Fruit fly (Drosophila melanogaster) S2 (cell line): Measurements from ENCODE around the gene CG9521.

Experiments
- CG8478 ChIP-seq: fragments of >200 bp; optimal IDR thresholded peaks from 2 replicates; lab custom pipeline; 2018
- CTCF ChIP-seq, 2 experiments: fragments of >200 bp; optimal IDR thresholded peaks; 2 replicates each; lab custom pipeline; 2018

The CG9521 gene

DNA sequence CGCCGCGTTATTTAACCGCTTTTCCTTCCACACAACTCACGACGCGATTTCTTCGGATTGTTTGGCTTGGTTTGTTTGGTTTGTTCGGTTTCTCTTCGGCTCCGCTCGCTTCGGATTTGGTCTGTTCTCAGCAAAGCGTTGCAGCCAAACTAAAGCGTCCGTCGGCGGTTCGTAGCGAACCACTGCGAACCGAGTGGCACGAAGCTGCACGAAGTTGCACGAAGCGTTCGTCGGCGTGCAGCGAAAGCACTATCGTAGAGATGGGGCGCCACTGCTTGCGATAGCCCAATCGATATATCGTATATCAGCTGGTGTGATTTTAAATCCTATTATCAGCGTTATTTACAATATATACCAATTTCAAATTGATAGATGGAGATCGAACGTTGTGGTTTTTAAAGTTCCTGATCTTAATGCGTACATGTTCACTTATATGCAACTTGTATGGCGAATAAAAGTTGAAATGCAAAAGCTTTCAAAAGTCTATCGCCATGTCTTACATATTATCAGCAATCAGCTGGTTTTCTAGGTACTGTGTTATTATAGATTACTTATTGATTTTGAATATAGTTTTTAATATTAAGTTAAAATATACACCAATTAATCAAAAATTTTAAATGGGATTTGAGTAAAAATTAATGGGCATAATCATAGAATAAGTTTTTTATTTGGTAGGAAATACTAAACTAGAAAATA, 27.0 kb downstream of the CG9521 start, which contains the start of gene rut:
TSS of gene rut (minus strand) at position 152 of the 696 bp plus-strand sequence.
- TF ChIP-seq CG8478 (lab: Kevin White, UChicago) (no peak), CTCF (optimal IDR thresholded peaks at IDR 0.05; lab: Kevin White, UChicago) (no peak)

DNA sequence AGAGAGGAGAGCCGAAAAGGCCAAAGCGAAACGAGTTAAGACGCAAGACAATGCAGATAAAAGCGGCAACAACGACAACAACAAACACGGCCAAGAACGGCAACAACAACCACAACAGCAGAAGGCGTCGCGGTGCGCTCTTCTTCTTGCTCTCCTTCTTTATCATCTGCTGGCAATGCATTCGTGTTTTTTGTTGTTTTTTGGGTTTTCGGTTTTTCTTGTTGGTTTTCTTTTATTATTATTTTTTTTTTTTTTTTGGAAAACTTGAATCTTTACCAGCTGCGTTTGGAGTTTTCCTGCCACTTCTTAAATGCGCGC, 27.6 kb downstream of the CG9521 start:
- TF ChIP-seq CTCF (optimal IDR thresholded peaks at IDR 0.05; lab: Kevin White, UChicago) (no peak), CG8478 (lab: Kevin White, UChicago) (no peak)

- TF ChIP-seq CTCF (optimal IDR thresholded peaks at IDR 0.05; lab: Kevin White, UChicago) (no peak), CG8478 (lab: Kevin White, UChicago) (no peak)
Observed at dm6 chrX:14824690-14825469, 28.2 kb downstream of the CG9521 start.

DNA sequence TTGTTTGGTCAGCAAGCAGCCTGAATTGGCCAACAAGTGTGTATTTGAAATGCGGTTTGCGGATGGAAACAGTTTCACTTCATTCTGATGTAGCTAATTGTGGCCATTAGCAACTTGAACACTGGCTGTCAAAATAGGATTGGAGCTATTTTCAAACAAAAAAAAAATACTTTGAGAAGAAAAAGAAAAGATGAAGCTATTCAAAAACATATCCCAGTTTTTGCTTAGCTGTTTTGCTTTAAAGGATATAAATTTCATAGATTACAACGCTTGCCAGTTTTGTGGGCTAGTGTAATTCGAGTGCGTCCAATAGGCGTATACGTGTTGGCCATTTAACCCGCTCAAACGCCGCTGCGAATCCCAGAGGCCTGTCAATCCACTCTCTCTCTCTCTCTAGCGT, 40.8 kb downstream of the CG9521 start:
- TF ChIP-seq CTCF (optimal IDR thresholded peaks at IDR 0.05; lab: Kevin White, UChicago), result no peak

- TF ChIP-seq CG8478 (lab: Kevin White, UChicago) (no peak), CTCF (optimal IDR thresholded peaks at IDR 0.05; lab: Kevin White, UChicago) (no peak)
Observed at dm6 chrX:14810433-14810832, 42.6 kb downstream of the CG9521 start.

DNA sequence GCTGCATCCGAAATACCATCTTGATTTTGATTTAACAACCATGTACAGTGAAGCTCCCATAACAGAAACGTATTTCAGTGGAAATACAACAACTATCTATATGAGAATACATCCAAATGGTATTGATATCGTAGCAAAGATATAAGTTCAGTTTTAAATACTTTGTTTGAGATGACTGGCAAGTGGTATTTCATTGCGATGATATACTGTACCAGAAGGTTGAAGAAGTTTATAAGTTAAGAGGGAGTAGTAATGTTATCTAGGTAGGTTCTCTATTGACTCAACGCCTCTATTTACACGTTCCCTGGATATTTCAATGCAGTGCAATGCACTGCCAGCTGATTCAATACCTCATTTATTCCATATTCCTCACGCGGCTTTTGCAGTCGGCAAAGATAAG, 47.4 kb downstream of the CG9521 start:
- TF ChIP-seq CG8478 (lab: Kevin White, UChicago), result no peak
- no peak for TF ChIP-seq CTCF (optimal IDR thresholded peaks at IDR 0.05; lab: Kevin White, UChicago)

- no peak for TF ChIP-seq CG8478 (lab: Kevin White, UChicago)
Observed at dm6 chrX:14802611-14803110, 50.4 kb downstream of the CG9521 start.
